Worm (Caenorhabditis elegans): ENCODE data around the gene ztf-27.
A peak's percentile ranks its signal among the peaks of the same experiment; 100 is the strongest.

Gene ztf-27

DNA sequence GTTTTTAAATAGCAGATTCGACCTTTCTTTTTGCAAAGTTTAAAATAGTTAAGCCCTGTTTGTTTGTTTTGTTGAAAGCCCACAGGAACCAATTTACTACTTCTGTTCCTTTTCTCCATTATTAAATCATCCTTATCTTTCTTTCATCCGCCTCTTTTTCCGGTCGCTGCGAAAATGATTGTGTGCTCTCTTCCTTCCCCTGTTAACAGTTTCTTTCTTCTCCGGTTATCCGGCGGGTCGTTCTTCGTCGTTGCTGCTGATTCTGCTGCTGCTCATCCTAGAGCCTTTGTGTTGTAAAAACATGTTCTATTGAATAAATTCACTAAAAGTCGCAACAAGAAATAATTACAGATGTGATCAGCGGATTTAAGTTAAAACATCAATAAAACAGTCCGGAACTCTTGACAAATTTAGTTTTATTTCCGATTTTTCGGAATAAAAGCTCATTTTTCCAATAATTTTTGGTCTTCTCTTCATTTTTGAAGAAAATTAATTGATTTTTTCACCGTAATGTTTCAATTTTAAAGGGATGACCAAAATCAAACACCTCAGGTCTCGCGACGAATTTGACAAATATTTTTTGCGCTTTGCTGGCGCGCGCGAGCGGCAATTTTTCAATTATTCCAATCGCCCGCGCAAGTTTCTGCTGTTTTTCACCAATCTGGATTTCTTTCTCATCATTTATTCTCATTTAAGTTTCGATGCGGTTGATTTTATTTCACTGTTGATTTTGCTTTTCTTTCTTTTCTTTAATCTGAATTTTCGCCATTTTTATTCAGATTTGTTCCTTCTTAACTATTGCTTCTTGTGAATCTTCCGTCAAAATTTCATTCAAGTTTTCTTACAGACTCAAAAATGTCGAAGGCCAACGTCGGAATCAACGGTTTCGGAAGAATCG, 8.4 kb downstream of the ztf-27 start, which contains the start of gene gpd-1 (continued):
- TF ChIP-seq F26F4.8 (GFP tag; conservative IDR thresholded peaks at IDR 0.05) (no peak), ceh-20 (GFP tag; IDR thresholded peaks at IDR 0.05) (no peak), dmd-9 (GFP tag; IDR thresholded peaks at IDR 0.05) (no peak), pqm-1 (tag; optimal IDR thresholded peaks at IDR 0.05) (no peak), zag-1 (tag; optimal IDR thresholded peaks at IDR 0.05) (no peak), ceh-82 (tag; optimal IDR thresholded peaks at IDR 0.05) (no peak), hlh-11 (tag; optimal IDR thresholded peaks at IDR 0.05) (no peak), zip-2 (tag; optimal IDR thresholded peaks at IDR 0.05) (no peak), arid-1 (GFP tag; conservative IDR thresholded peaks at IDR 0.05) (no peak), nhr-237 (tag; optimal IDR thresholded peaks at IDR 0.05) (no peak), spr-3 (GFP tag; optimal IDR thresholded peaks at IDR 0.05) (peak; percentile 19), tra-1 (GFP tag; IDR thresholded peaks at IDR 0.05) (no peak), lin-29 (GFP tag; IDR thresholded peaks at IDR 0.05) (no peak), set-16 (GFP tag; IDR thresholded peaks at IDR 0.05) (no peak), nhr-102 (tag; optimal IDR thresholded peaks at IDR 0.05) (peak; percentile 45), vab-7 (GFP tag; IDR thresholded peaks at IDR 0.05) (no peak), nhr-25 (tag; optimal IDR thresholded peaks at IDR 0.05; ENCODE audit: borderline replicate concordance, insufficient read depth) (no peak), D1046.2 (GFP tag; IDR thresholded peaks at IDR 0.05) (0 out of 2 replicates have a peak, but pooled peaks have one; percentile 59), aha-1 (tag) (no peak), nhr-28 (tag; optimal IDR thresholded peaks at IDR 0.05) (no peak), snpc-1.2 (GFP tag; IDR thresholded peaks at IDR 0.05) (0 out of 2 replicates have a peak, but pooled peaks have one; percentile 11), nhr-6 (tag; optimal IDR thresholded peaks at IDR 0.05) (no peak), hmg-1.1 (GFP tag; IDR thresholded peaks at IDR 0.05) (no peak), F37D6.2 (tag; optimal IDR thresholded peaks at IDR 0.05) (no peak), lsy-2 (tag; optimal IDR thresholded peaks at IDR 0.05) (no peak), jun-1 (tag; optimal IDR thresholded peaks at IDR 0.05) (no peak), cey-2 (tag; optimal IDR thresholded peaks at IDR 0.05; ENCODE audit: borderline replicate concordance, insufficient read depth) (no peak), dmd-6 (GFP tag; IDR thresholded peaks at IDR 0.05) (no peak), lin-39 (tag; optimal IDR thresholded peaks at IDR 0.05) (no peak), ceh-28 (tag; optimal IDR thresholded peaks at IDR 0.05) (no peak), dmd-8 (GFP tag; IDR thresholded peaks at IDR 0.05) (no peak), F44E2.7 (GFP tag; IDR thresholded peaks at IDR 0.05) (no peak), gei-8 (GFP tag; optimal IDR thresholded peaks at IDR 0.05) (peak; percentile 41), madf-5 (GFP tag; IDR thresholded peaks at IDR 0.05) (no peak), T20F7.1 (GFP tag; optimal IDR thresholded peaks at IDR 0.05) (no peak), dpl-1 (GFP tag; optimal IDR thresholded peaks at IDR 0.05) (no peak), ceh-62 (tag; optimal IDR thresholded peaks at IDR 0.05) (no peak), tag-97 (GFP tag; IDR thresholded peaks at IDR 0.05) (no peak), nhr-76 (tag; optimal IDR thresholded peaks at IDR 0.05) (no peak), nhr-48 (tag; optimal IDR thresholded peaks at IDR 0.05) (peak; percentile 32), mxl-3 (GFP tag; optimal IDR thresholded peaks at IDR 0.05) (no peak), lir-3 (tag; optimal IDR thresholded peaks at IDR 0.05) (no peak), F49E8.2 (tag; optimal IDR thresholded peaks at IDR 0.05; ENCODE audit: borderline replicate concordance) (no peak), skn-1 (tag; optimal IDR thresholded peaks at IDR 0.05) (no peak), lin-15B (tag; optimal IDR thresholded peaks at IDR 0.05) (no peak), nhr-42 (GFP tag; IDR thresholded peaks at IDR 0.05) (no peak), ZK546.5 (tag; optimal IDR thresholded peaks at IDR 0.05) (no peak), fos-1 (tag; optimal IDR thresholded peaks at IDR 0.05) (no peak), Y48G9A.11 (GFP tag; IDR thresholded peaks at IDR 0.05) (peak; percentile 61; the same call in 1 of the 2 replicates), rbr-2 (tag; optimal IDR thresholded peaks at IDR 0.05) (no peak), ztf-7 (tag; optimal IDR thresholded peaks at IDR 0.05) (no peak)

Measured in whole organism, L4 larva.